Fruit fly (Drosophila melanogaster) whole organism, embryonic: ENCODE measurements around the gene pim.

Experiments
- BEAF-32 ChIP-seq: fragments of 200-800 bp; sonication (Bioruptor generic); optimal IDR thresholded peaks from 3 replicates; lab custom pipeline; 2017; ENCODE audit warnings: missing biosample characterization, missing genetic modification characterization, mild to moderate bottlenecking, moderate library complexity, missing genetic modification reagents
- Bdp1 ChIP-seq: fragments of 200-800 bp; sonication (Bioruptor generic); optimal IDR thresholded peaks from 3 replicates; lab custom pipeline; 2016; ENCODE audit warnings: missing biosample characterization, missing genetic modification characterization
- CG11456 ChIP-seq: fragments of 200-800 bp; sonication (Bioruptor generic); IDR thresholded peaks from 3 replicates; pipeline ENCODE4 v1.3.6; 2022; ENCODE audit warnings: missing biosample characterization, missing genetic modification characterization
- CG12104 ChIP-seq: fragments of 200-800 bp; sonication (Bioruptor generic); optimal IDR thresholded peaks from 3 replicates; lab custom pipeline; 2016; ENCODE audit warnings: missing biosample characterization, missing genetic modification characterization
- CG12659 ChIP-seq: fragments of 200-800 bp; sonication (Bioruptor generic); optimal IDR thresholded peaks from 3 replicates; lab custom pipeline; 2017; ENCODE audit warnings: mild to moderate bottlenecking, missing biosample characterization, missing genetic modification reagents, missing genetic modification characterization
- CG14710 ChIP-seq: fragments of 200-800 bp; sonication (Bioruptor generic); optimal IDR thresholded peaks from 3 replicates; lab custom pipeline; 2019; ENCODE audit warnings: missing biosample characterization, mild to moderate bottlenecking, missing genetic modification characterization, moderate library complexity
- CG14860 ChIP-seq: fragments of 200-800 bp; sonication (Bioruptor generic); IDR thresholded peaks from 3 replicates; pipeline ENCODE4 v1.3.6; 2022; ENCODE audit warnings: missing biosample characterization, missing genetic modification characterization; ENCODE audit not compliant: partially characterized antibody
- CG17361 ChIP-seq: fragments of 200-800 bp; sonication (Bioruptor generic); IDR thresholded peaks from 3 replicates; pipeline ENCODE4 v1.3.6; 2022; ENCODE audit warnings: missing biosample characterization, missing genetic modification characterization
- CG17829 ChIP-seq: fragments of 200-800 bp; optimal IDR thresholded peaks from 2 replicates; lab custom pipeline; 2019; ENCODE audit warnings: missing biosample characterization, mild to moderate bottlenecking, missing genetic modification characterization, moderate library complexity
- CG2120 ChIP-seq: fragments of 200-800 bp; sonication (Bioruptor generic); optimal IDR thresholded peaks from 3 replicates; lab custom pipeline; 2016; ENCODE audit warnings: missing biosample characterization, missing genetic modification characterization
- CG2712 ChIP-seq: fragments of 200-800 bp; optimal IDR thresholded peaks from 3 replicates; lab custom pipeline; 2019; ENCODE audit warnings: missing biosample characterization, mild to moderate bottlenecking, missing genetic modification characterization, moderate library complexity
- CG30020 ChIP-seq: fragments of 200-800 bp; optimal IDR thresholded peaks from 2 replicates; lab custom pipeline; 2019; ENCODE audit warnings: missing biosample characterization, mild to moderate bottlenecking, missing genetic modification characterization, moderate library complexity
- CG3065 ChIP-seq: fragments of 200-800 bp; sonication (Bioruptor generic); optimal IDR thresholded peaks from 2 replicates; lab custom pipeline; 2016; ENCODE audit warnings: missing biosample characterization, missing genetic modification characterization
- CG3407 ChIP-seq: fragments of 200-800 bp; sonication (Bioruptor generic); optimal IDR thresholded peaks from 2 replicates; lab custom pipeline; 2018; ENCODE audit warnings: missing biosample characterization, mild to moderate bottlenecking, missing genetic modification characterization
- CG4328 ChIP-seq: fragments of 200-800 bp; sonication (Bioruptor generic); optimal IDR thresholded peaks from 3 replicates; lab custom pipeline; 2017; ENCODE audit warnings: missing biosample characterization, missing genetic modification reagents, missing genetic modification characterization
- CG4424 ChIP-seq: fragments of 200-800 bp; sonication (Bioruptor generic); optimal IDR thresholded peaks from 3 replicates; lab custom pipeline; 2016; ENCODE audit warnings: missing biosample characterization, missing genetic modification characterization
- CG4707 ChIP-seq: fragments of 200-800 bp; sonication (Bioruptor generic); optimal IDR thresholded peaks from 2 replicates; lab custom pipeline; 2018; ENCODE audit warnings: missing biosample characterization, mild to moderate bottlenecking, missing genetic modification characterization, moderate library complexity
- CG5245 ChIP-seq: fragments of 200-800 bp; sonication (Bioruptor generic); optimal IDR thresholded peaks from 3 replicates; lab custom pipeline; 2016; ENCODE audit warnings: missing biosample characterization, missing genetic modification characterization
- CG7786 ChIP-seq: fragments of 200-800 bp; sonication (Bioruptor generic); optimal IDR thresholded peaks from 2 replicates; lab custom pipeline; 2016; ENCODE audit warnings: missing biosample characterization, missing genetic modification characterization
- Dbx ChIP-seq: fragments of 200-800 bp; sonication (Bioruptor generic); IDR thresholded peaks from 3 replicates; pipeline ENCODE4 v1.3.6; 2022; ENCODE audit warnings: missing biosample characterization, missing genetic modification characterization
- Deaf1 ChIP-seq: fragments of 200-800 bp; optimal IDR thresholded peaks from 3 replicates; lab custom pipeline; 2019; ENCODE audit warnings: missing biosample characterization, mild to moderate bottlenecking, missing genetic modification characterization, moderate library complexity
- Drgx ChIP-seq: fragments of 200-800 bp; sonication (Bioruptor generic); IDR thresholded peaks from 2 replicates; pipeline ENCODE4 v1.3.6; 2022; ENCODE audit warnings: missing biosample characterization, missing genetic modification characterization
- Gug ChIP-seq: fragments of 200-800 bp; sonication (Bioruptor generic); IDR thresholded peaks from 4 replicates; pipeline ENCODE4 v1.3.6; 2022; ENCODE audit warnings: missing biosample characterization, missing genetic modification characterization
- H15 ChIP-seq: fragments of 200-800 bp; sonication (Bioruptor generic); IDR thresholded peaks from 3 replicates; pipeline ENCODE4 v1.3.6; 2022; ENCODE audit warnings: missing biosample characterization, missing genetic modification characterization
- HLH3B ChIP-seq: fragments of 200-800 bp; sonication (Bioruptor generic); IDR thresholded peaks from 2 replicates; pipeline ENCODE4 v1.3.6; 2022; ENCODE audit warnings: missing biosample characterization, missing genetic modification characterization
- HmgD ChIP-seq: fragments of 200-800 bp; sonication (Bioruptor generic); optimal IDR thresholded peaks from 3 replicates; lab custom pipeline; 2016; ENCODE audit warnings: missing biosample characterization, missing genetic modification characterization
- HmgZ ChIP-seq: fragments of 200-800 bp; sonication (Bioruptor generic); optimal IDR thresholded peaks from 2 replicates; lab custom pipeline; 2018; ENCODE audit warnings: missing biosample characterization, mild to moderate bottlenecking, missing genetic modification characterization
- Lpt ChIP-seq: fragments of >200 bp; optimal IDR thresholded peaks from 2 replicates; lab custom pipeline; 2018; ENCODE audit warnings: missing biosample characterization, missing genetic modification characterization
- NFAT ChIP-seq: fragments of 200-800 bp; sonication (Bioruptor generic); IDR thresholded peaks from 2 replicates; pipeline ENCODE4 v1.3.6; 2022; ENCODE audit warnings: missing biosample characterization, missing genetic modification characterization
- Nf-YC ChIP-seq: fragments of 200-800 bp; optimal IDR thresholded peaks from 3 replicates; lab custom pipeline; 2019; ENCODE audit warnings: missing biosample characterization, mild to moderate bottlenecking, missing genetic modification characterization, moderate library complexity
- Oli ChIP-seq: fragments of 200-800 bp; sonication (Bioruptor generic); optimal IDR thresholded peaks from 2 replicates; lab custom pipeline; 2018; ENCODE audit warnings: missing biosample characterization, mild to moderate bottlenecking, missing genetic modification characterization, moderate library complexity
- Ravus ChIP-seq: fragments of 200-800 bp; sonication (Bioruptor generic); IDR thresholded peaks from 2 replicates; pipeline ENCODE4 v1.3.6; 2022; ENCODE audit warnings: missing biosample characterization, missing genetic modification characterization
- Side ChIP-seq: fragments of 200-800 bp; sonication (Bioruptor generic); optimal IDR thresholded peaks from 2 replicates; lab custom pipeline; 2016; ENCODE audit warnings: missing biosample characterization, missing genetic modification characterization
- abd-A ChIP-seq: fragments of 200-800 bp; sonication (Bioruptor generic); optimal IDR thresholded peaks from 3 replicates; lab custom pipeline; 2019; ENCODE audit warnings: missing biosample characterization, mild to moderate bottlenecking, missing genetic modification characterization, moderate library complexity
- al ChIP-seq: fragments of 200-800 bp; sonication (Bioruptor generic); IDR thresholded peaks from 2 replicates; pipeline ENCODE4 v1.3.6; 2022; ENCODE audit warnings: missing biosample characterization, missing genetic modification characterization
- az2 ChIP-seq: fragments of 200-800 bp; sonication (Bioruptor generic); optimal IDR thresholded peaks from 3 replicates; lab custom pipeline; 2016; ENCODE audit warnings: missing biosample characterization, missing genetic modification characterization
- chm ChIP-seq: fragments of 200-800 bp; sonication (Bioruptor generic); IDR thresholded peaks from 2 replicates; pipeline ENCODE4 v1.3.6; 2022; ENCODE audit warnings: missing biosample characterization, missing genetic modification characterization
- ci ChIP-seq: fragments of 200-800 bp; sonication (Bioruptor generic); IDR thresholded peaks from 3 replicates; pipeline ENCODE4 v1.3.6; 2022; ENCODE audit warnings: missing biosample characterization, missing genetic modification characterization
- hb ChIP-seq: fragments of 200-800 bp; sonication (Bioruptor generic); IDR thresholded peaks from 3 replicates; pipeline ENCODE4 v1.3.6; 2022; ENCODE audit warnings: missing biosample characterization, missing genetic modification characterization; ENCODE audit not compliant: partially characterized antibody
- insv ChIP-seq, 2 experiments: fragments of 200-800 bp; sonication (Bioruptor generic); optimal IDR thresholded peaks; 3 replicates each; lab custom pipeline; 2016 to 2018; ENCODE audit warnings: missing biosample characterization in 2 of 2, missing genetic modification characterization in 2 of 2
- lov ChIP-seq, 2 experiments: fragments of 200-800 bp in 1 of 2; fragments of >200 bp in 1 of 2; sonication (Bioruptor generic) in 1 of 2; IDR thresholded peaks in 1 of 2; optimal IDR thresholded peaks in 1 of 2; 2 replicates in 1 of 2; 3 replicates in 1 of 2; pipeline versions ENCODE4 v1.3.6 to Lab custom; 2017 to 2022; ENCODE audit warnings: missing biosample characterization in 1 of 2, missing genetic modification characterization in 1 of 2
- luna ChIP-seq: fragments of 200-800 bp; sonication (Bioruptor generic); optimal IDR thresholded peaks from 2 replicates; lab custom pipeline; 2016; ENCODE audit warnings: missing biosample characterization, missing genetic modification characterization
- onecut ChIP-seq: fragments of 200-800 bp; sonication (Bioruptor generic); IDR thresholded peaks from 2 replicates; pipeline ENCODE4 v1.3.6; 2022; ENCODE audit warnings: missing biosample characterization, missing genetic modification characterization
- otp ChIP-seq: fragments of 200-800 bp; sonication (Bioruptor generic); IDR thresholded peaks from 3 replicates; pipeline ENCODE4, ENCODE4 v1.3.6; 2022; ENCODE audit warnings: missing biosample characterization, missing genetic modification characterization
- peb ChIP-seq: fragments of 200-800 bp; sonication (Bioruptor generic); IDR thresholded peaks from 2 replicates; pipeline ENCODE4 v1.3.6; 2022; ENCODE audit warnings: missing biosample characterization, missing genetic modification characterization
- phol ChIP-seq: fragments of 200-800 bp; sonication (Bioruptor generic); optimal IDR thresholded peaks from 3 replicates; lab custom pipeline; 2018; ENCODE audit warnings: missing biosample characterization, mild to moderate bottlenecking, missing genetic modification characterization, moderate library complexity
- row ChIP-seq: fragments of 200-800 bp; sonication (Bioruptor generic); IDR thresholded peaks from 3 replicates; pipeline ENCODE4 v1.3.6; 2022; ENCODE audit warnings: missing biosample characterization, missing genetic modification characterization
- stwl ChIP-seq: fragments of 200-800 bp; sonication (Bioruptor generic); optimal IDR thresholded peaks from 3 replicates; lab custom pipeline; 2018; ENCODE audit warnings: missing biosample characterization, mild to moderate bottlenecking, missing genetic modification characterization, moderate library complexity
- tin ChIP-seq: fragments of 200-800 bp; sonication (Bioruptor generic); optimal IDR thresholded peaks from 3 replicates; lab custom pipeline; 2016; ENCODE audit warnings: missing biosample characterization, missing genetic modification characterization
- trem ChIP-seq: fragments of 200-800 bp; optimal IDR thresholded peaks from 3 replicates; lab custom pipeline; 2019; ENCODE audit warnings: missing biosample characterization, mild to moderate bottlenecking, missing genetic modification characterization, moderate library complexity
- tup ChIP-seq: fragments of 200-800 bp; sonication (Bioruptor generic); optimal IDR thresholded peaks from 2 replicates; lab custom pipeline; 2016; ENCODE audit warnings: missing biosample characterization, mild to moderate bottlenecking, missing genetic modification characterization, moderate library complexity
- vvl ChIP-seq: fragments of 200-800 bp; sonication (Bioruptor generic); IDR thresholded peaks from 2 replicates; pipeline ENCODE4 v1.3.6; 2022; ENCODE audit warnings: missing biosample characterization, missing genetic modification characterization

Gene pim

dm6 chr2L:10379865-10380264 lies 17.1 kb downstream of the pim start, which contains the start of gene gny (continued):
- no peak for TF ChIP-seq CG11456 (GFP tag; lab: Robert Waterston, UW)
- no peak for TF ChIP-seq Ravus (GFP tag; lab: Robert Waterston, UW)
- TF ChIP-seq Oli (tag; lab: Kevin White, UChicago), result no peak
- TF ChIP-seq Deaf1, result no peak
- no peak for TF ChIP-seq al
- TF ChIP-seq CG14860 (GFP tag; lab: Robert Waterston, UW), result no peak
- TF ChIP-seq CG2712 (tag; lab: Kevin White, UChicago), result no peak
- TF ChIP-seq HmgZ, result peak; percentile 32
- TF ChIP-seq Gug (GFP tag; lab: Robert Waterston, UW), result no peak
- peak; percentile 97 for TF ChIP-seq CG30020
- TF ChIP-seq az2 (GFP tag; lab: Kevin White, UChicago), result no peak
- no peak for TF ChIP-seq tin
- no peak for TF ChIP-seq luna (GFP tag; lab: Kevin White, UChicago)
- TF ChIP-seq CG3407 (GFP tag; lab: Kevin White, UChicago), result no peak
- no peak for TF ChIP-seq H15 (GFP tag; lab: Robert Waterston, UW)
- TF ChIP-seq CG17361 (GFP tag; lab: Robert Waterston, UW), result no peak
- TF ChIP-seq ci (GFP tag; lab: Robert Waterston, UW), result no peak
- TF ChIP-seq Lpt, result no peak
- TF ChIP-seq phol (tag; lab: Kevin White, UChicago), result peak; percentile 9
- TF ChIP-seq Nf-YC (tag; lab: Kevin White, UChicago), result no peak
- TF ChIP-seq Bdp1 (GFP tag; lab: Kevin White, UChicago), result no peak
- no peak for TF ChIP-seq vvl (GFP tag; lab: Robert Waterston, UW)
- TF ChIP-seq CG17829 (tag; lab: Kevin White, UChicago), result no peak
- no peak for TF ChIP-seq CG4424 (GFP tag; lab: Kevin White, UChicago)
- TF ChIP-seq lov (optimal IDR thresholded peaks at IDR 0.05; lab: Kevin White, UChicago), result no peak
- TF ChIP-seq lov (GFP tag; IDR thresholded peaks at IDR 0.05; lab: Robert Waterston, UW), result no peak
- TF ChIP-seq peb (GFP tag; lab: Robert Waterston, UW), result no peak
- peak; percentile 26; the same call in 1 of the 3 replicates for TF ChIP-seq row
- TF ChIP-seq CG3065, result no peak
- no peak for TF ChIP-seq onecut (GFP tag; lab: Robert Waterston, UW)
- no peak for TF ChIP-seq Dbx (GFP tag; lab: Robert Waterston, UW)
- TF ChIP-seq chm (GFP tag; lab: Robert Waterston, UW), result no peak
- peak; percentile 3 for TF ChIP-seq CG14710
- TF ChIP-seq hb (GFP tag; lab: Robert Waterston, UW), result no peak
- no peak for TF ChIP-seq tup
- TF ChIP-seq CG12659 (GFP tag; lab: Kevin White, UChicago), result no peak
- TF ChIP-seq CG4328 (GFP tag; lab: Kevin White, UChicago), result no peak
- peak; percentile 39 for TF ChIP-seq HmgD (GFP tag; lab: Kevin White, UChicago)
- peak; percentile 42 for TF ChIP-seq stwl
- no peak for TF ChIP-seq HLH3B
- no peak for TF ChIP-seq abd-A (tag; lab: Kevin White, UChicago)
- TF ChIP-seq CG4707, result no peak
- no peak for TF ChIP-seq Drgx (GFP tag; lab: Robert Waterston, UW)
- no peak for TF ChIP-seq CG5245 (GFP tag; lab: Kevin White, UChicago)
- no peak for TF ChIP-seq NFAT
- TF ChIP-seq Side (GFP tag; lab: Kevin White, UChicago), result no peak
- TF ChIP-seq CG2120 (GFP tag; lab: Kevin White, UChicago), result no peak
- TF ChIP-seq trem (tag; lab: Kevin White, UChicago), result peak; percentile 24
- no peak for TF ChIP-seq insv (GFP tag; optimal IDR thresholded peaks at IDR 0.05; lab: Kevin White, UChicago)
- TF ChIP-seq CG7786, result no peak
- peak; percentile 43 for TF ChIP-seq BEAF-32 (GFP tag; lab: Kevin White, UChicago)
- no peak for TF ChIP-seq CG12104 (GFP tag; lab: Kevin White, UChicago)
- no peak for TF ChIP-seq otp (GFP tag; lab: Robert Waterston, UW)
